Fruit fly (Drosophila melanogaster): ENCODE measurements around the gene CG14024.

dm6 chr2L:5266092-5266491 lies 48.6 kb downstream of the CG14024 start, which contains the start of gene Cyp4ac2:
- TF ChIP-seq CG33017 (tag; optimal IDR thresholded peaks at IDR 0.05) = no peak
- no peak for TF ChIP-seq CG1620 (GFP tag; optimal IDR thresholded peaks at IDR 0.05)
- no peak for TF ChIP-seq bab1 (GFP tag; optimal IDR thresholded peaks at IDR 0.05)
- TF ChIP-seq CG5204 (GFP tag; optimal IDR thresholded peaks at IDR 0.05) = no peak
- TF ChIP-seq CG11617 (GFP tag; optimal IDR thresholded peaks at IDR 0.05) = no peak
